Worm (Caenorhabditis elegans): ENCODE measurements around the gene str-79.

DNA sequence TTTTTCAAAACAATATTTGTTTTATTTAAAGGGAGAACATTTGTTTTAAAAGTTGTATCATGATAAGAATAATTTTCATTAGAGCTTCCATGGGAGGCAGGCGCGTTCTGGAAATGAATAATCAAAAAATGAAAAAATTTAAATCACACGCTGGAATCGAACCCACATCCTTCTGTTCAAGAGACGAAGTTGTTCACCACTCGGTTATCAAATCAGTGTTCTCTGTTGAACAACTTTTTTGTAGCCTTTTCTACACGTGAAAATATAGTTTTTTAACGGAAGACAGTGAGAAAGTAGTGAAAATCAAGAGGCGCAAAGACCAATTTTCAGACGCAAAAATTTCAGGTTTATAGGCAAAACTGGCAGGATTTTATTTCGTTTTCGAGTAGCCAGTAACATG lies 3.1 kb downstream of the str-79 start:
- no peak for TF ChIP-seq sea-2 (GFP tag; optimal IDR thresholded peaks at IDR 0.05)
- no peak for TF ChIP-seq zag-1 (tag; optimal IDR thresholded peaks at IDR 0.05)

Data from whole organism, L3 larva.